Worm (Caenorhabditis elegans) whole organism, L1 larva: ENCODE data around the gene str-143.

Experiments used
- C16A3.4 ChIP-seq: fragments of 150-350 bp; optimal IDR thresholded peaks from 2 replicates; lab custom pipeline; 2014; ENCODE audit warnings: missing biosample characterization, missing genetic modification characterization
- C34B4.2 ChIP-seq: sonication (generic microtip); optimal IDR thresholded peaks from 2 replicates; lab custom pipeline; 2017; ENCODE audit warnings: mild to moderate bottlenecking, missing genetic modification characterization, missing compliant biosample characterization
- Y116A8C.19 ChIP-seq: sonication (generic microtip); optimal IDR thresholded peaks from 2 replicates; lab custom pipeline; 2016; ENCODE audit warnings: missing compliant biosample characterization, missing genetic modification characterization, borderline replicate concordance
- aha-1 ChIP-seq: fragments of 150-350 bp; optimal IDR thresholded peaks from 2 replicates; lab custom pipeline; 2014; ENCODE audit warnings: missing biosample characterization, missing genetic modification characterization
- alr-1 ChIP-seq: fragments of 200-800 bp; sonication (Bioruptor generic); optimal IDR thresholded peaks from 2 replicates; lab custom pipeline; 2018; ENCODE audit warnings: borderline replicate concordance, mild to moderate bottlenecking, missing genetic modification characterization, missing compliant biosample characterization
- blmp-1 ChIP-seq: fragments of 150-350 bp; optimal IDR thresholded peaks from 2 replicates; lab custom pipeline; 2014; ENCODE audit warnings: missing biosample characterization, missing genetic modification characterization
- ceh-8 ChIP-seq: fragments of 200-800 bp; sonication (Bioruptor generic); optimal IDR thresholded peaks from 2 replicates; lab custom pipeline; 2018; ENCODE audit warnings: mild to moderate bottlenecking, missing genetic modification characterization, moderate library complexity, missing compliant biosample characterization
- ceh-88 ChIP-seq: fragments of 200-800 bp; sonication (Bioruptor generic); IDR thresholded peaks from 2 replicates; pipeline ENCODE4 v1.3.6; 2022; ENCODE audit warnings: missing genetic modification characterization, missing compliant biosample characterization
- egl-27 ChIP-seq, 2 experiments: fragments of 150-350 bp in 1 of 2; sonication (generic microtip); optimal IDR thresholded peaks; 3 replicates each; lab custom pipeline; 2017 to 2018; ENCODE audit warnings: missing biosample characterization in 2 of 2, missing genetic modification characterization in 2 of 2, missing genetic modification reagents in 2 of 2
- ets-5 ChIP-seq: fragments of 200-800 bp; sonication (Bioruptor generic); IDR thresholded peaks from 2 replicates; pipeline ENCODE4 v1.3.6; 2022; ENCODE audit warnings: missing genetic modification characterization, missing compliant biosample characterization
- fkh-10 ChIP-seq: sonication (generic microtip); optimal IDR thresholded peaks from 2 replicates; lab custom pipeline; 2017; ENCODE audit warnings: missing biosample characterization, missing genetic modification reagents, missing genetic modification characterization
- fkh-4 ChIP-seq: sonication (generic microtip); optimal IDR thresholded peaks from 2 replicates; lab custom pipeline; 2016; ENCODE audit warnings: missing compliant biosample characterization, missing genetic modification characterization, borderline replicate concordance
- fos-1 ChIP-seq: fragments of 150-350 bp; optimal IDR thresholded peaks from 2 replicates; lab custom pipeline; 2014; ENCODE audit warnings: missing biosample characterization, missing genetic modification characterization
- hlh-17 ChIP-seq: fragments of 200-800 bp; sonication (Bioruptor generic); optimal IDR thresholded peaks from 2 replicates; lab custom pipeline; 2018; ENCODE audit warnings: missing genetic modification characterization, mild to moderate bottlenecking, missing compliant biosample characterization, moderate library complexity, borderline replicate concordance
- hlh-4 ChIP-seq: sonication (generic microtip); optimal IDR thresholded peaks from 2 replicates; lab custom pipeline; 2016; ENCODE audit warnings: mild to moderate bottlenecking, missing genetic modification characterization, missing compliant biosample characterization
- irx-1 ChIP-seq: sonication (generic microtip); optimal IDR thresholded peaks from 2 replicates; lab custom pipeline; 2016; ENCODE audit warnings: missing genetic modification characterization, missing compliant biosample characterization
- lin-13 ChIP-seq: fragments of 150-350 bp; optimal IDR thresholded peaks from 2 replicates; lab custom pipeline; 2014; ENCODE audit warnings: missing biosample characterization, missing genetic modification reagents, missing genetic modification characterization
- lin-14 ChIP-seq: fragments of 200-800 bp; sonication (Bioruptor generic); optimal IDR thresholded peaks from 2 replicates; lab custom pipeline; 2018; ENCODE audit warnings: mild to moderate bottlenecking, missing genetic modification characterization, moderate library complexity, missing compliant biosample characterization
- lin-15B ChIP-seq: fragments of 150-350 bp; sonication (generic microtip); optimal IDR thresholded peaks from 3 replicates; lab custom pipeline; 2014; ENCODE audit warnings: missing biosample characterization, missing genetic modification characterization
- lin-35 ChIP-seq, 2 experiments: fragments of 150-350 bp; optimal IDR thresholded peaks; 2 replicates each; lab custom pipeline; 2014; ENCODE audit warnings: missing biosample characterization in 2 of 2, missing genetic modification characterization in 2 of 2, missing genetic modification reagents in 2 of 2
- lin-39 ChIP-seq: fragments of 150-350 bp; optimal IDR thresholded peaks from 2 replicates; lab custom pipeline; 2014; ENCODE audit warnings: missing biosample characterization, missing genetic modification reagents, missing genetic modification characterization
- mdl-1 ChIP-seq, 2 experiments: fragments of 150-350 bp; optimal IDR thresholded peaks; 2 replicates each; lab custom pipeline; 2014 to 2017; ENCODE audit warnings: missing biosample characterization in 2 of 2, missing genetic modification characterization in 2 of 2, inconsistent platforms in 1 of 2
- mef-2 ChIP-seq: fragments of 150-350 bp; optimal IDR thresholded peaks from 2 replicates; lab custom pipeline; 2014; ENCODE audit warnings: missing biosample characterization, missing genetic modification characterization
- mep-1 ChIP-seq: fragments of 150-350 bp; optimal IDR thresholded peaks from 2 replicates; lab custom pipeline; 2014; ENCODE audit warnings: missing biosample characterization, missing genetic modification characterization
- nhr-19 ChIP-seq: fragments of 200-800 bp; sonication (Bioruptor generic); conservative IDR thresholded peaks from 2 replicates; pipeline ENCODE4 v1.3.6; 2022; ENCODE audit warnings: missing genetic modification characterization, missing compliant biosample characterization
- nhr-28 ChIP-seq: fragments of 150-350 bp; optimal IDR thresholded peaks from 2 replicates; lab custom pipeline; 2014; ENCODE audit warnings: missing biosample characterization, missing genetic modification characterization
- nhr-47 ChIP-seq: sonication (generic microtip); optimal IDR thresholded peaks from 2 replicates; lab custom pipeline; 2016; ENCODE audit warnings: mild to moderate bottlenecking, missing genetic modification characterization, moderate library complexity, missing compliant biosample characterization
- nhr-71 ChIP-seq: sonication (generic microtip); optimal IDR thresholded peaks from 2 replicates; lab custom pipeline; 2016; ENCODE audit warnings: mild to moderate bottlenecking, missing genetic modification characterization, moderate library complexity, missing compliant biosample characterization
- nhr-76 ChIP-seq: sonication (generic microtip); optimal IDR thresholded peaks from 2 replicates; lab custom pipeline; 2017; ENCODE audit warnings: missing biosample characterization, missing genetic modification characterization
- nhr-85 ChIP-seq: sonication (generic microtip); peaks from one replicate; lab custom pipeline; 2016; ENCODE audit warnings: missing genetic modification characterization, inconsistent platforms, missing compliant biosample characterization
- pax-3 ChIP-seq: fragments of 200-800 bp; sonication (Bioruptor generic); optimal IDR thresholded peaks from 2 replicates; lab custom pipeline; 2018; ENCODE audit warnings: mild to moderate bottlenecking, missing genetic modification characterization, moderate library complexity, missing compliant biosample characterization
- rnt-1 ChIP-seq: sonication (generic microtip); optimal IDR thresholded peaks from 2 replicates; lab custom pipeline; 2016; ENCODE audit warnings: mild to moderate bottlenecking, missing genetic modification characterization, moderate library complexity, missing compliant biosample characterization
- snu-23 ChIP-seq: sonication (generic microtip); optimal IDR thresholded peaks from 2 replicates; lab custom pipeline; 2016; ENCODE audit warnings: missing genetic modification characterization, missing compliant biosample characterization
- sup-37 ChIP-seq: fragments of 200-800 bp; sonication (Bioruptor generic); optimal IDR thresholded peaks from 2 replicates; lab custom pipeline; 2018; ENCODE audit warnings: mild to moderate bottlenecking, missing genetic modification characterization, missing compliant biosample characterization
- tlp-1 ChIP-seq: fragments of 150-350 bp; optimal IDR thresholded peaks from 2 replicates; lab custom pipeline; 2014; ENCODE audit warnings: missing biosample characterization, missing genetic modification characterization
- unc-130 ChIP-seq: fragments of 150-350 bp; optimal IDR thresholded peaks from 2 replicates; lab custom pipeline; 2017; ENCODE audit warnings: missing biosample characterization, missing genetic modification characterization, inconsistent platforms
- unc-62 ChIP-seq: fragments of 150-350 bp; optimal IDR thresholded peaks from 2 replicates; lab custom pipeline; 2014; ENCODE audit warnings: missing biosample characterization, missing genetic modification reagents, missing genetic modification characterization
- unc-98 ChIP-seq: fragments of 200-800 bp; sonication (Bioruptor generic); IDR thresholded peaks from 2 replicates; pipeline ENCODE4 v1.3.6; 2022; ENCODE audit warnings: missing genetic modification characterization, missing compliant biosample characterization
- vab-15 ChIP-seq: sonication (generic microtip); optimal IDR thresholded peaks from 2 replicates; lab custom pipeline; 2017; ENCODE audit warnings: missing genotype, mild to moderate bottlenecking, missing genetic modification characterization, missing compliant biosample characterization
- zip-4 ChIP-seq: fragments of 200-800 bp; sonication (Bioruptor generic); optimal IDR thresholded peaks from 2 replicates; lab custom pipeline; 2018; ENCODE audit warnings: mild to moderate bottlenecking, missing genetic modification characterization, moderate library complexity, missing compliant biosample characterization
- ztf-11 ChIP-seq, 2 experiments: sonication (generic microtip); optimal IDR thresholded peaks; 2 replicates each; lab custom pipeline; 2016 to 2017; ENCODE audit warnings: missing genetic modification characterization in 2 of 2, missing biosample characterization in 1 of 2, missing compliant biosample characterization in 1 of 2

Gene str-143

ce11 chrV:8104473-8104872 lies 34.9 kb upstream of the str-143 start, which contains the start of gene srlf-16:
Gene srlf-16 (plus strand): TSS chrV:8104773.
- TF ChIP-seq rnt-1 (tag; lab: Kevin White, UChicago) (no peak), C16A3.4 (tag; lab: Kevin White, UChicago) (no peak), ceh-88 (GFP tag; lab: Robert Waterston, UW) (no peak), sup-37 (GFP tag; lab: Kevin White, UChicago) (no peak), nhr-76 (tag; lab: Kevin White, UChicago) (no peak), blmp-1 (tag; lab: Kevin White, UChicago) (no peak), Y116A8C.19 (no peak), hlh-17 (GFP tag; lab: Kevin White, UChicago) (no peak)

ce11 chrV:8102960-8103359 lies 33.4 kb upstream of the str-143 start, which contains the start of gene str-90:
Gene str-90 (plus strand): TSS chrV:8103260.
- no peak for TF ChIP-seq fos-1
- TF ChIP-seq nhr-19 (GFP tag; lab: Robert Waterston, UW), result no peak
- no peak for TF ChIP-seq mdl-1 (tag; optimal IDR thresholded peaks at IDR 0.05; lab: Kevin White, UChicago)
- no peak for TF ChIP-seq zip-4 (GFP tag; lab: Kevin White, UChicago)
- TF ChIP-seq tlp-1, result no peak
- no peak for TF ChIP-seq vab-15 (tag; lab: Kevin White, UChicago)
- TF ChIP-seq fkh-4 (tag; lab: Kevin White, UChicago), result no peak
- TF ChIP-seq hlh-4 (tag; lab: Kevin White, UChicago), result no peak
- no peak for TF ChIP-seq snu-23 (GFP tag; lab: Kevin White, UChicago)
- TF ChIP-seq ceh-8 (GFP tag; lab: Kevin White, UChicago), result no peak
- TF ChIP-seq nhr-76 (tag; lab: Kevin White, UChicago), result no peak

DNA sequence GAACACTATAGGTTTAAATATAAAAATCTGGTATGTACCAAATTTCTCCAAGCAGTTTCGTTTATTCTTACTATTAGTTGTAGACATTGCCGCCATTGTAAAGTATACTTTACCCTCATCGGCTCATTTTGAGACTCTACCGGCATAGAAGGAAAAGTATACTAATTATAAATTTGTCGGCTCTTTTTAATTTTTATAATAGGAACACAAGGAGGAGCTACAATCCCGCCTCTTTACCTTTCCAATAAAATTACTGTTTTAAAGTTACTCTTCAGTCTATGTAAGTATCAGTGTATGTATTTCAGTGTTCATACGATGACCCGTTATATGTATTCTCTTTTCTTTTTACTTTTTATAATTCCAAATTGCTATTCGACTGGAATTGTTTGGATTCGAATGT lies 29.8 kb upstream of the str-143 start, which contains the start of gene sdz-23:
sdz-23 (plus strand) TSS at position 301 of the 400 bp plus-strand sequence.
- TF ChIP-seq C34B4.2 (tag; lab: Kevin White, UChicago) (no peak), ceh-88 (GFP tag; lab: Robert Waterston, UW) (no peak), nhr-76 (tag; lab: Kevin White, UChicago) (no peak), irx-1 (tag; lab: Kevin White, UChicago) (no peak), mep-1 (tag; lab: Kevin White, UChicago) (no peak), nhr-47 (tag; lab: Kevin White, UChicago) (no peak), rnt-1 (tag; lab: Kevin White, UChicago) (no peak), nhr-28 (tag; lab: Kevin White, UChicago) (no peak), fkh-10 (no peak), alr-1 (tag; lab: Kevin White, UChicago) (no peak), unc-62 (GFP tag; lab: Kevin White, UChicago) (no peak), fkh-4 (tag; lab: Kevin White, UChicago) (no peak), fos-1 (no peak), nhr-85 (tag; lab: Kevin White, UChicago) (no peak), aha-1 (tag; lab: Kevin White, UChicago) (no peak), lin-13 (GFP tag; lab: Kevin White, UChicago) (no peak), mef-2 (no peak), zip-4 (GFP tag; lab: Kevin White, UChicago) (no peak), vab-15 (tag; lab: Kevin White, UChicago) (no peak)

DNA sequence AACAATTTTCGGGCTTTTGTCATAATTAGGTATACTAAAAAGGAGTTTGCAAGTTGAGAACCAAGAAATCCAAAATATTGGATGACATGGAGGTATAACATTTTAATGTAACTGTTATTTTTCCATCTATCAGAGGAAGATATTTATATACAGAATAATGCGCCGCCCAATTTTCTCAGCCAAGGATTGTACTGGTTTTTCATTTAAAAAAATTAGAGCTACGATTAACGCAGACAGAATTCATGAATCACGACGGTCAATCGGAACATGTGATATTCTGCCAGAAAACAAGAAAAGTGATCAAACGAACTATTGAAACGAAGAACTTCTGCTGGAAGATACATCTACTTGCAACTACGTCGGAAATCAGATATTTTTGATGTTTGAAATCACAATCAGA lies 28.7 kb upstream of the str-143 start, which contains the start of gene str-145:
str-145 (minus strand) TSS at position 101 of the 400 bp plus-strand sequence.
- TF ChIP-seq unc-130 (tag; lab: Kevin White, UChicago), result no peak
- TF ChIP-seq C34B4.2 (tag; lab: Kevin White, UChicago), result no peak
- no peak for TF ChIP-seq ztf-11 (tag; optimal IDR thresholded peaks at IDR 0.05; lab: Kevin White, UChicago)
- no peak for TF ChIP-seq vab-15 (tag; lab: Kevin White, UChicago)
- TF ChIP-seq egl-27 (tag; optimal IDR thresholded peaks at IDR 0.05; lab: Kevin White, UChicago), result no peak
- no peak for TF ChIP-seq lin-15B
- TF ChIP-seq zip-4 (GFP tag; lab: Kevin White, UChicago), result no peak
- TF ChIP-seq unc-98 (GFP tag; lab: Robert Waterston, UW), result no peak
- TF ChIP-seq irx-1 (tag; lab: Kevin White, UChicago), result no peak
- TF ChIP-seq nhr-28 (tag; lab: Kevin White, UChicago), result no peak
- TF ChIP-seq lin-39, result no peak
- no peak for TF ChIP-seq nhr-71 (tag; lab: Kevin White, UChicago)
- no peak for TF ChIP-seq pax-3 (tag; lab: Kevin White, UChicago)
- TF ChIP-seq ets-5, result no peak
- TF ChIP-seq lin-35 (GFP tag; optimal IDR thresholded peaks at IDR 0.05; lab: Kevin White, UChicago), result no peak
- no peak for TF ChIP-seq hlh-17 (GFP tag; lab: Kevin White, UChicago)
- TF ChIP-seq lin-14, result no peak
- TF ChIP-seq aha-1 (tag; lab: Kevin White, UChicago), result no peak
- no peak for TF ChIP-seq rnt-1 (tag; lab: Kevin White, UChicago)
- no peak for TF ChIP-seq ceh-8 (GFP tag; lab: Kevin White, UChicago)
